Worm (Caenorhabditis elegans) whole organism, late embryonic: ENCODE results near the gene W09D10.5.

Source experiments
- C08G9.2 ChIP-seq: sonication (generic microtip); optimal IDR thresholded peaks from 2 replicates; lab custom pipeline; 2016; ENCODE audit warnings: mild to moderate bottlenecking, missing genetic modification characterization, moderate library complexity, missing compliant biosample characterization
- T23F11.4 ChIP-seq: fragments of 200-800 bp; sonication (Bioruptor generic); optimal IDR thresholded peaks from 2 replicates; lab custom pipeline; 2018; ENCODE audit warnings: mild to moderate bottlenecking, missing genetic modification characterization, missing compliant biosample characterization
- ama-1 ChIP-seq: fragments of 150-350 bp; optimal IDR thresholded peaks from 2 replicates; lab custom pipeline; 2014
- ceh-18 ChIP-seq: sonication (generic microtip); optimal IDR thresholded peaks from 2 replicates; lab custom pipeline; 2016; ENCODE audit warnings: missing genetic modification characterization, missing compliant biosample characterization
- ceh-2 ChIP-seq: sonication (generic microtip); optimal IDR thresholded peaks from 2 replicates; lab custom pipeline; 2016; ENCODE audit warnings: missing genotype, missing genetic modification characterization, missing compliant biosample characterization
- ceh-30 ChIP-seq: fragments of 150-350 bp; optimal IDR thresholded peaks from 2 replicates; lab custom pipeline; 2014; ENCODE audit warnings: missing biosample characterization, missing genetic modification characterization
- ceh-34 ChIP-seq: sonication (generic microtip); optimal IDR thresholded peaks from 2 replicates; lab custom pipeline; 2016; ENCODE audit warnings: mild to moderate bottlenecking, missing genetic modification characterization, missing compliant biosample characterization
- ceh-45 ChIP-seq: fragments of 200-800 bp; sonication (Bioruptor generic); IDR thresholded peaks from 2 replicates; pipeline ENCODE4 v1.3.6; 2022; ENCODE audit warnings: missing genetic modification reagents, missing genetic modification characterization, missing compliant biosample characterization
- ceh-6 ChIP-seq: fragments of 200-800 bp; sonication (Bioruptor generic); optimal IDR thresholded peaks from 2 replicates; lab custom pipeline; 2018; ENCODE audit warnings: mild to moderate bottlenecking, missing genetic modification characterization, missing compliant biosample characterization
- ceh-9 ChIP-seq: sonication (generic microtip); optimal IDR thresholded peaks from 2 replicates; lab custom pipeline; 2016; ENCODE audit warnings: mild to moderate bottlenecking, missing genetic modification characterization, inconsistent platforms, missing compliant biosample characterization
- dmd-4 ChIP-seq: sonication (generic microtip); optimal IDR thresholded peaks from 2 replicates; lab custom pipeline; 2016; ENCODE audit warnings: borderline replicate concordance, missing genetic modification characterization, missing compliant biosample characterization
- dve-1 ChIP-seq: sonication (generic microtip); optimal IDR thresholded peaks from 2 replicates; lab custom pipeline; 2017; ENCODE audit warnings: antibody characterized with exemption, mild to moderate bottlenecking, missing genetic modification characterization, missing compliant biosample characterization
- fax-1 ChIP-seq: sonication (generic microtip); optimal IDR thresholded peaks from 2 replicates; lab custom pipeline; 2016; ENCODE audit warnings: missing genotype, missing genetic modification characterization, missing compliant biosample characterization
- fkh-6 ChIP-seq: sonication (generic microtip); optimal IDR thresholded peaks from 2 replicates; lab custom pipeline; 2016; ENCODE audit warnings: missing genetic modification characterization, missing compliant biosample characterization
- gmeb-2 ChIP-seq: sonication (generic microtip); optimal IDR thresholded peaks from 2 replicates; lab custom pipeline; 2016; ENCODE audit warnings: missing genetic modification characterization, inconsistent platforms, missing compliant biosample characterization
- hlh-13 ChIP-seq: fragments of 200-800 bp; sonication (Bioruptor generic); optimal IDR thresholded peaks from 2 replicates; lab custom pipeline; 2018; ENCODE audit warnings: mild to moderate bottlenecking, missing genetic modification characterization, missing compliant biosample characterization
- hlh-15 ChIP-seq: sonication (generic microtip); optimal IDR thresholded peaks from 2 replicates; lab custom pipeline; 2016; ENCODE audit warnings: missing genetic modification characterization, missing compliant biosample characterization
- lin-11 ChIP-seq: fragments of 200-800 bp; sonication (Bioruptor generic); optimal IDR thresholded peaks from 2 replicates; lab custom pipeline; 2018; ENCODE audit warnings: mild to moderate bottlenecking, missing genetic modification characterization, missing compliant biosample characterization
- madf-2 ChIP-seq: sonication (generic microtip); optimal IDR thresholded peaks from 2 replicates; lab custom pipeline; 2017; ENCODE audit warnings: missing genetic modification characterization, missing compliant biosample characterization
- mec-3 ChIP-seq: sonication (generic microtip); optimal IDR thresholded peaks from 2 replicates; lab custom pipeline; 2016; ENCODE audit warnings: borderline replicate concordance, missing genetic modification characterization, missing compliant biosample characterization
- nfya-1 ChIP-seq: sonication (generic microtip); optimal IDR thresholded peaks from 2 replicates; lab custom pipeline; 2017; ENCODE audit warnings: missing genetic modification characterization, mild to moderate bottlenecking, missing compliant biosample characterization, antibody characterized with exemption, moderate library complexity
- nhr-232 ChIP-seq: sonication (generic microtip); optimal IDR thresholded peaks from 2 replicates; lab custom pipeline; 2016; ENCODE audit warnings: missing genetic modification characterization, missing compliant biosample characterization
- npax-4 ChIP-seq: sonication (generic microtip); optimal IDR thresholded peaks from 2 replicates; lab custom pipeline; 2016; ENCODE audit warnings: missing genetic modification characterization, missing compliant biosample characterization
- odd-2 ChIP-seq: sonication (generic microtip); optimal IDR thresholded peaks from 2 replicates; lab custom pipeline; 2017; ENCODE audit warnings: antibody characterized with exemption, mild to moderate bottlenecking, missing genetic modification characterization, missing compliant biosample characterization
- pag-3 ChIP-seq: sonication (generic microtip); optimal IDR thresholded peaks from 2 replicates; lab custom pipeline; 2016; ENCODE audit warnings: missing compliant biosample characterization, missing genetic modification characterization, borderline replicate concordance
- pat-9 ChIP-seq: fragments of 200-800 bp; sonication (Bioruptor generic); optimal IDR thresholded peaks from 2 replicates; lab custom pipeline; 2018; ENCODE audit warnings: mild to moderate bottlenecking, missing genetic modification characterization, moderate library complexity, missing compliant biosample characterization
- pax-1 ChIP-seq: fragments of 150-350 bp; optimal IDR thresholded peaks from 2 replicates; lab custom pipeline; 2014; ENCODE audit warnings: missing biosample characterization, missing genetic modification characterization
- pha-2 ChIP-seq: sonication (generic microtip); optimal IDR thresholded peaks from 2 replicates; lab custom pipeline; 2017; ENCODE audit warnings: mild to moderate bottlenecking, missing genetic modification characterization, missing compliant biosample characterization
- pha-4 ChIP-seq: fragments of 150-350 bp; optimal IDR thresholded peaks from 2 replicates; lab custom pipeline; 2018; ENCODE audit warnings: missing biosample characterization, missing genetic modification reagents, missing genetic modification characterization
- pqm-1 ChIP-seq: sonication (generic microtip); optimal IDR thresholded peaks from 2 replicates; lab custom pipeline; 2016; ENCODE audit warnings: missing genetic modification characterization, missing compliant biosample characterization
- pros-1 ChIP-seq: fragments of 150-350 bp; optimal IDR thresholded peaks from 2 replicates; lab custom pipeline; 2014; ENCODE audit warnings: missing biosample characterization, missing genetic modification reagents, missing genetic modification characterization
- sox-2 ChIP-seq: fragments of 200-800 bp; sonication (Bioruptor generic); IDR thresholded peaks from 2 replicates; pipeline ENCODE4 v1.3.6; 2022; ENCODE audit warnings: missing genetic modification reagents, missing genetic modification characterization, missing compliant biosample characterization
- sox-4 ChIP-seq: sonication (generic microtip); optimal IDR thresholded peaks from 2 replicates; lab custom pipeline; 2017; ENCODE audit warnings: mild to moderate bottlenecking, missing genetic modification characterization, inconsistent platforms, missing compliant biosample characterization
- tbx-2 ChIP-seq: sonication (generic microtip); optimal IDR thresholded peaks from 2 replicates; lab custom pipeline; 2016; ENCODE audit warnings: missing genetic modification characterization, missing compliant biosample characterization
- tbx-7 ChIP-seq: sonication (generic microtip); optimal IDR thresholded peaks from 2 replicates; lab custom pipeline; 2016; ENCODE audit warnings: missing genotype, missing genetic modification characterization, missing compliant biosample characterization
- ttx-3 ChIP-seq: sonication (generic microtip); optimal IDR thresholded peaks from 2 replicates; lab custom pipeline; 2016; ENCODE audit warnings: missing genetic modification reagents, missing genetic modification characterization, missing compliant biosample characterization
- unc-3 ChIP-seq, 2 experiments: fragments of 200-800 bp in 1 of 2; sonication (Bioruptor generic) in 1 of 2; sonication (generic microtip) in 1 of 2; conservative IDR thresholded peaks in 1 of 2; optimal IDR thresholded peaks in 1 of 2; 2 replicates each; pipeline versions ENCODE4 v1.3.6 to Lab custom; 2016 to 2022; ENCODE audit warnings: missing compliant biosample characterization in 2 of 2, missing genetic modification characterization in 2 of 2, missing genetic modification reagents in 1 of 2
- unc-42 ChIP-seq: sonication (generic microtip); optimal IDR thresholded peaks from 2 replicates; lab custom pipeline; 2016; ENCODE audit warnings: missing genotype, missing genetic modification characterization, missing compliant biosample characterization
- unc-55 ChIP-seq: sonication (generic microtip); optimal IDR thresholded peaks from 2 replicates; lab custom pipeline; 2017; ENCODE audit warnings: missing biosample characterization, missing genetic modification reagents, missing genetic modification characterization
- zip-5 ChIP-seq: sonication (generic microtip); optimal IDR thresholded peaks from 2 replicates; lab custom pipeline; 2016; ENCODE audit warnings: missing genetic modification characterization, missing compliant biosample characterization

The W09D10.5 gene

DNA sequence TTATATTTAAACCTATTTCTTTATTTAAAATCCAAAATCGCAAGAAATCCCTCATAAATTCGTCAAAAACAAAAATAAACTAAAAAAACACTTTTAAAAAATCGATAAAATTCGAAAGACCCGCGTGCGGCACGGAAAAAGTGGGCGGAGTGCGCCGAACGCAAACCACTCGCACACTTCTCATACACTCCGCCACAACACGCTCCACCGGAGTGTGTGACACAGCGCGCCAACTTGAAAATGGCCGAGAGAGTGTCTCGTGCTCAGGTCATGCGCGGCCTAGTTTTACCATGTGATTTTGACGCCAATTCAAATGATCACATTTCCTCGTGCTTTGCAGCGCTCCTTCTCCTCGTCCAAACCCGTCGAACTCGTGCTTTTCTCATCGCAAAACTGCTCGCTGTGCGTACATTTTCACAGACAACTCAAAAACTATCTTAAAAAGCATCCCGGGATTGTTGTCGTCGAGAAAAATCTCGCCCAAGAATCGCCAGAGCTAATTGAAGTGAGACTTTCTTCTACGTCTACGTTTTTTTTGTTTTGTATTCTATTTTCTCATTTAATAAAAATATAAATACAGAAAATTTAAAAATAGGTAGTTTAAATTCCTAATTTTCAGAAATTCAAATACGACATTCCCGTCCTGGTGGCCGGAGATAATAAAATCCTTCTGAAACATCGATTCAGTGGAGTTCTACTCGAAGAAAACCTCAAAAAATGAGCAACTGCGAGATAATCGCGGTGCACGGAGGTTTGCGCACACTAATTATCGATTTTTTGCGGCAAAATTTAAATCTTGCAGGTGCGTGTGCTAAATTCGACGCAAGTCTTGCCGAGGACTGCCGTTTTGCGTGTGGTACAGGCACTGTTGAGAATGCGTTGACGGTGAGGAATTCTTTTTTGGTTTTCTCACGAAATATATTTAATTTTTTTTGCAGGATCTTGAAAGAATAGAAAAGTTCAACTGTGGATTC, 48.0 kb upstream of the W09D10.5 start, which contains the start of gene tasp-1 (continued):
- TF ChIP-seq gmeb-2 (tag; lab: Kevin White, UChicago) (peak; percentile 91), unc-55 (GFP tag; lab: Kevin White, UChicago) (peak; percentile 93), nhr-232 (tag; lab: Kevin White, UChicago) (peak; percentile 62), dmd-4 (peak; percentile 97), T23F11.4 (GFP tag; lab: Kevin White, UChicago) (peak; percentile 95), fkh-6 (peak; percentile 87), pax-1 (tag; lab: Kevin White, UChicago) (peak; percentile 88), pqm-1 (tag; lab: Kevin White, UChicago) (peak; percentile 99), npax-4 (tag; lab: Kevin White, UChicago) (peak; percentile 62), pat-9 (tag; lab: Kevin White, UChicago) (peak; percentile 98), unc-42 (peak; percentile 100), ceh-9 (tag; lab: Kevin White, UChicago) (no peak), ceh-6 (GFP tag; lab: Kevin White, UChicago) (peak; percentile 90), fax-1 (tag; lab: Kevin White, UChicago) (peak; percentile 92), ceh-30 (tag; lab: Kevin White, UChicago) (peak; percentile 29), ama-1 (lab: Kevin White, UChicago) (no peak), pha-4 (tag; lab: Kevin White, UChicago) (no peak), nfya-1 (peak; percentile 99), dve-1 (peak; percentile 98), madf-2 (tag; lab: Kevin White, UChicago) (peak; percentile 98), ceh-34 (tag; lab: Kevin White, UChicago) (peak; percentile 100), ceh-18 (tag; lab: Kevin White, UChicago) (peak; percentile 100), ceh-45 (GFP tag; lab: Robert Waterston, UW) (peak; percentile 93), C08G9.2 (tag; lab: Kevin White, UChicago) (peak; percentile 98), hlh-15 (peak; percentile 83), hlh-13 (GFP tag; lab: Kevin White, UChicago) (peak; percentile 90), ceh-2 (tag; lab: Kevin White, UChicago) (peak; percentile 98), pha-2 (tag; lab: Kevin White, UChicago) (peak; percentile 90), sox-4 (tag; lab: Kevin White, UChicago) (peak; percentile 91), mec-3 (tag; lab: Kevin White, UChicago) (peak; percentile 98), lin-11 (tag; lab: Kevin White, UChicago) (peak; percentile 76), unc-3 (GFP tag; conservative IDR thresholded peaks at IDR 0.05; lab: Robert Waterston, UW) (peak; percentile 96), unc-3 (tag; optimal IDR thresholded peaks at IDR 0.05; lab: Kevin White, UChicago) (peak; percentile 97), pag-3 (tag; lab: Kevin White, UChicago) (peak; percentile 95), tbx-2 (peak; percentile 100)

DNA sequence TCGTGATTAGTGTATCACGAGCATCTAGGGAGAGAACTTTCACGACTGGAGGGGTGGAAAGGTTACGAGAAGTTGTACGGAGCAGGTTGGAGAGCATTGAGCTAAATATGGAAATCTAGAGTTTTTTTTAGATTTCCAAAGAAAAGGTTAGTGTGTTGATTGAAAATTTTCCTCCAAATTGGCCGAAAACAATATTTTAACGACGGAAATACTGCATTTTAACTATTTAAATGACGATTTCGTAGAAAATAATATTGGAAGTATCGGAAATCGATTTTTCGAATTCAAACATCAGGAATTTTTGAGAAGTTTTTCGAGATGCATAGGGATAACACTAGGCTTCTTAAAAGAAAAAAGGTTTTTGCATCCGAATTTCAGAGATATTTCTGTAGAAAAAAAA, 47.1 kb upstream of the W09D10.5 start, which contains the start of gene K01G5.10:
TSS of gene K01G5.10 (minus strand) at position 101 of the 400 bp plus-strand sequence.
- TF ChIP-seq sox-2 (no peak), ama-1 (lab: Kevin White, UChicago) (no peak)

DNA sequence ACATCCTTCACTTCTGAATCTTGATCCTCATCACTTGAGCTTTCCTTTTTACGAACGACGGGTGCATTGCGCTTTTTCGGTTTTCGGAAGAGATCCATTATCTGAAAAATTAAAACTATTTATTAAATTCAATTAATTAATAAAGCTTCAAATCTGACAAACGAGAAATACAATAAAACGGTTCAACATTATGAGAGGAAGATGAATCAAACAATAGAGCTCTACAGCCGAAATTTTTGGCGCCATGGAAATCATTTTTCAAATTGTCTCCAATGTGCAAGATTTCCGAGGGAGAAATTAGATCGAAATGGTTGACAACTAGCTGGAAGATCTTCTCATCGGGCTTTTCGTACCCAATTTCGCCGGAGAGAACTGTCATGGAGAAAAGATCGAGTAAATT, 46.2 kb upstream of the W09D10.5 start, which contains the start of gene rnf-113:
TSS of gene rnf-113 (minus strand) at position 101 of the 400 bp plus-strand sequence.
- TF ChIP-seq ceh-2 (tag; lab: Kevin White, UChicago) = no peak
- TF ChIP-seq ceh-45 (GFP tag; lab: Robert Waterston, UW) = no peak
- TF ChIP-seq C08G9.2 (tag; lab: Kevin White, UChicago) = no peak
- TF ChIP-seq zip-5 = no peak
- TF ChIP-seq ceh-18 (tag; lab: Kevin White, UChicago) = no peak
- no peak for TF ChIP-seq ama-1 (lab: Kevin White, UChicago)
- no peak for TF ChIP-seq odd-2 (tag; lab: Kevin White, UChicago)
- TF ChIP-seq fkh-6 = no peak
- TF ChIP-seq mec-3 (tag; lab: Kevin White, UChicago) = no peak
- no peak for TF ChIP-seq pros-1 (tag; lab: Kevin White, UChicago)
- no peak for TF ChIP-seq tbx-7
- TF ChIP-seq ttx-3 = no peak
